Worm (Caenorhabditis elegans) whole organism, L1 larva: ENCODE data around the gene igcm-2.
A peak's percentile ranks its signal among the peaks of the same experiment; 100 is the strongest.

ENCODE experiments used
- C04F5.9 ChIP-seq: sonication (generic microtip); optimal IDR thresholded peaks from 2 replicates; lab custom pipeline; 2016; ENCODE audit warnings: missing genetic modification characterization, missing compliant biosample characterization
- C34B4.2 ChIP-seq: sonication (generic microtip); optimal IDR thresholded peaks from 2 replicates; lab custom pipeline; 2017; ENCODE audit warnings: mild to moderate bottlenecking, missing genetic modification characterization, missing compliant biosample characterization
- aha-1 ChIP-seq: fragments of 150-350 bp; optimal IDR thresholded peaks from 2 replicates; lab custom pipeline; 2014; ENCODE audit warnings: missing biosample characterization, missing genetic modification characterization
- ceh-63 ChIP-seq: fragments of 200-800 bp; sonication (Bioruptor generic); optimal IDR thresholded peaks from 2 replicates; lab custom pipeline; 2018; ENCODE audit warnings: mild to moderate bottlenecking, missing genetic modification characterization, missing compliant biosample characterization
- ceh-8 ChIP-seq: fragments of 200-800 bp; sonication (Bioruptor generic); optimal IDR thresholded peaks from 2 replicates; lab custom pipeline; 2018; ENCODE audit warnings: mild to moderate bottlenecking, missing genetic modification characterization, moderate library complexity, missing compliant biosample characterization
- ceh-88 ChIP-seq: fragments of 200-800 bp; sonication (Bioruptor generic); IDR thresholded peaks from 2 replicates; pipeline ENCODE4 v1.3.6; 2022; ENCODE audit warnings: missing genetic modification characterization, missing compliant biosample characterization
- ces-1 ChIP-seq: fragments of 150-350 bp; optimal IDR thresholded peaks from 2 replicates; lab custom pipeline; 2014; ENCODE audit warnings: missing biosample characterization, missing genetic modification reagents, missing genetic modification characterization
- dpl-1 ChIP-seq, 3 experiments: fragments of 150-350 bp in 2 of 3; sonication (generic microtip) in 1 of 3; optimal IDR thresholded peaks; 2 replicates each; lab custom pipeline; 2014 to 2017; ENCODE audit warnings: missing biosample characterization in 3 of 3, missing genetic modification characterization in 3 of 3, missing genetic modification reagents in 3 of 3
- dsc-1 ChIP-seq: sonication (generic microtip); optimal IDR thresholded peaks from 2 replicates; lab custom pipeline; 2016; ENCODE audit warnings: mild to moderate bottlenecking, missing genetic modification characterization, missing compliant biosample characterization
- egl-13 ChIP-seq: sonication (generic microtip); optimal IDR thresholded peaks from 2 replicates; lab custom pipeline; 2016; ENCODE audit warnings: missing genotype, missing genetic modification reagents, missing genetic modification characterization, missing compliant biosample characterization
- elt-3 ChIP-seq, 6 experiments: fragments of 150-350 bp in 1 of 6; sonication (generic microtip); optimal IDR thresholded peaks; 2 replicates each; lab custom pipeline; 2017 to 2018; ENCODE audit warnings: missing biosample characterization in 6 of 6, missing genetic modification characterization in 6 of 6, inconsistent platforms in 1 of 6
- fkh-10 ChIP-seq: sonication (generic microtip); optimal IDR thresholded peaks from 2 replicates; lab custom pipeline; 2017; ENCODE audit warnings: missing biosample characterization, missing genetic modification reagents, missing genetic modification characterization
- fkh-4 ChIP-seq: sonication (generic microtip); optimal IDR thresholded peaks from 2 replicates; lab custom pipeline; 2016; ENCODE audit warnings: missing compliant biosample characterization, missing genetic modification characterization, borderline replicate concordance
- hlh-17 ChIP-seq: fragments of 200-800 bp; sonication (Bioruptor generic); optimal IDR thresholded peaks from 2 replicates; lab custom pipeline; 2018; ENCODE audit warnings: missing genetic modification characterization, mild to moderate bottlenecking, missing compliant biosample characterization, moderate library complexity, borderline replicate concordance
- hpl-2 ChIP-seq: fragments of 150-350 bp; optimal IDR thresholded peaks from 2 replicates; lab custom pipeline; 2014; ENCODE audit warnings: missing biosample characterization, missing genetic modification reagents, missing genetic modification characterization
- irx-1 ChIP-seq: sonication (generic microtip); optimal IDR thresholded peaks from 2 replicates; lab custom pipeline; 2016; ENCODE audit warnings: missing genetic modification characterization, missing compliant biosample characterization
- lin-13 ChIP-seq: fragments of 150-350 bp; optimal IDR thresholded peaks from 2 replicates; lab custom pipeline; 2014; ENCODE audit warnings: missing biosample characterization, missing genetic modification reagents, missing genetic modification characterization
- lin-14 ChIP-seq: fragments of 200-800 bp; sonication (Bioruptor generic); optimal IDR thresholded peaks from 2 replicates; lab custom pipeline; 2018; ENCODE audit warnings: mild to moderate bottlenecking, missing genetic modification characterization, moderate library complexity, missing compliant biosample characterization
- lin-15B ChIP-seq: fragments of 150-350 bp; sonication (generic microtip); optimal IDR thresholded peaks from 3 replicates; lab custom pipeline; 2014; ENCODE audit warnings: missing biosample characterization, missing genetic modification characterization
- lin-39 ChIP-seq: fragments of 150-350 bp; optimal IDR thresholded peaks from 2 replicates; lab custom pipeline; 2014; ENCODE audit warnings: missing biosample characterization, missing genetic modification reagents, missing genetic modification characterization
- lir-3 ChIP-seq: sonication (generic microtip); optimal IDR thresholded peaks from 2 replicates; lab custom pipeline; 2016; ENCODE audit warnings: mild to moderate bottlenecking, missing genetic modification characterization, moderate library complexity, missing compliant biosample characterization; ENCODE audit not compliant: poor library complexity
- lsy-2 ChIP-seq, 2 experiments: fragments of 150-350 bp; optimal IDR thresholded peaks; 2 replicates each; lab custom pipeline; 2014; ENCODE audit warnings: missing biosample characterization in 2 of 2, missing genetic modification characterization in 2 of 2
- mab-9 ChIP-seq: fragments of 200-800 bp; sonication (Bioruptor generic); IDR thresholded peaks from 2 replicates; pipeline ENCODE4 v1.3.6; 2022; ENCODE audit warnings: missing genetic modification reagents, missing genetic modification characterization, missing compliant biosample characterization
- mef-2 ChIP-seq: fragments of 150-350 bp; optimal IDR thresholded peaks from 2 replicates; lab custom pipeline; 2014; ENCODE audit warnings: missing biosample characterization, missing genetic modification characterization
- nhr-12 ChIP-seq: sonication (generic microtip); optimal IDR thresholded peaks from 2 replicates; lab custom pipeline; 2017; ENCODE audit warnings: missing biosample characterization, missing genetic modification characterization
- nhr-237 ChIP-seq: fragments of 150-350 bp; optimal IDR thresholded peaks from 2 replicates; lab custom pipeline; 2014; ENCODE audit warnings: missing biosample characterization, missing genetic modification characterization
- nhr-28 ChIP-seq: fragments of 150-350 bp; optimal IDR thresholded peaks from 2 replicates; lab custom pipeline; 2014; ENCODE audit warnings: missing biosample characterization, missing genetic modification characterization
- nhr-71 ChIP-seq: sonication (generic microtip); optimal IDR thresholded peaks from 2 replicates; lab custom pipeline; 2016; ENCODE audit warnings: mild to moderate bottlenecking, missing genetic modification characterization, moderate library complexity, missing compliant biosample characterization
- nhr-77 ChIP-seq: fragments of 150-350 bp; optimal IDR thresholded peaks from 2 replicates; lab custom pipeline; 2014; ENCODE audit warnings: missing biosample characterization, missing genetic modification characterization
- nhr-84 ChIP-seq: sonication (generic microtip); optimal IDR thresholded peaks from 2 replicates; lab custom pipeline; 2017; ENCODE audit warnings: missing biosample characterization, missing genetic modification characterization
- nhr-85 ChIP-seq: sonication (generic microtip); peaks from one replicate; lab custom pipeline; 2016; ENCODE audit warnings: missing genetic modification characterization, inconsistent platforms, missing compliant biosample characterization
- nhr-90 ChIP-seq: sonication (generic microtip); optimal IDR thresholded peaks from 2 replicates; lab custom pipeline; 2016; ENCODE audit warnings: mild to moderate bottlenecking, missing genetic modification characterization, missing compliant biosample characterization; ENCODE audit not compliant: poor library complexity
- pag-3 ChIP-seq: sonication (generic microtip); optimal IDR thresholded peaks from 2 replicates; lab custom pipeline; 2017; ENCODE audit warnings: missing genetic modification characterization, mild to moderate bottlenecking, missing compliant biosample characterization, antibody characterized with exemption, borderline replicate concordance; ENCODE audit not compliant: insufficient read depth
- pqm-1 ChIP-seq: sonication (generic microtip); optimal IDR thresholded peaks from 3 replicates; lab custom pipeline; 2017; ENCODE audit warnings: missing biosample characterization, missing genetic modification characterization
- snpc-4 ChIP-seq: fragments of 150-350 bp; optimal IDR thresholded peaks from 2 replicates; lab custom pipeline; 2014; ENCODE audit warnings: missing biosample characterization, missing genetic modification characterization
- snu-23 ChIP-seq: sonication (generic microtip); optimal IDR thresholded peaks from 2 replicates; lab custom pipeline; 2016; ENCODE audit warnings: missing genetic modification characterization, missing compliant biosample characterization
- sox-4 ChIP-seq: sonication (generic microtip); optimal IDR thresholded peaks from 2 replicates; lab custom pipeline; 2016; ENCODE audit warnings: missing genetic modification characterization, missing compliant biosample characterization
- sptf-1 ChIP-seq: fragments of 150-350 bp; optimal IDR thresholded peaks from 2 replicates; lab custom pipeline; 2014; ENCODE audit warnings: missing biosample characterization, missing genetic modification characterization
- unc-130 ChIP-seq: fragments of 150-350 bp; optimal IDR thresholded peaks from 2 replicates; lab custom pipeline; 2017; ENCODE audit warnings: missing biosample characterization, missing genetic modification characterization, inconsistent platforms
- unc-30 ChIP-seq: sonication (generic microtip); optimal IDR thresholded peaks from 2 replicates; lab custom pipeline; 2017; ENCODE audit warnings: missing biosample characterization, missing genetic modification characterization
- unc-62 ChIP-seq: fragments of 150-350 bp; optimal IDR thresholded peaks from 2 replicates; lab custom pipeline; 2014; ENCODE audit warnings: missing biosample characterization, missing genetic modification reagents, missing genetic modification characterization
- vab-15 ChIP-seq: sonication (generic microtip); optimal IDR thresholded peaks from 2 replicates; lab custom pipeline; 2017; ENCODE audit warnings: missing genotype, mild to moderate bottlenecking, missing genetic modification characterization, missing compliant biosample characterization
- zag-1 ChIP-seq: fragments of 150-350 bp; optimal IDR thresholded peaks from 2 replicates; lab custom pipeline; 2014; ENCODE audit warnings: missing biosample characterization, missing genetic modification characterization
- ztf-11 ChIP-seq, 2 experiments: sonication (generic microtip); optimal IDR thresholded peaks; 2 replicates each; lab custom pipeline; 2016 to 2017; ENCODE audit warnings: missing genetic modification characterization in 2 of 2, missing biosample characterization in 1 of 2, missing compliant biosample characterization in 1 of 2

igcm-2 gene

ce11 chrX:6350016-6350415 lies 41.4 kb downstream of the igcm-2 start, which contains the start of gene C03B1.6:
TSS of gene C03B1.6 (plus strand) at chrX:6350316.
- TF ChIP-seq dsc-1 (tag; lab: Kevin White, UChicago), result peak; percentile 7
- no peak for TF ChIP-seq irx-1 (tag; lab: Kevin White, UChicago)

- TF ChIP-seq ceh-63 (GFP tag; lab: Kevin White, UChicago) (no peak), ceh-88 (GFP tag; lab: Robert Waterston, UW) (no peak), nhr-12 (tag; lab: Kevin White, UChicago) (no peak), pag-3 (tag; lab: Kevin White, UChicago) (no peak), pqm-1 (tag; lab: Kevin White, UChicago) (no peak)
Measured at ce11 chrX:6347013-6347412, 44.4 kb downstream of the igcm-2 start, which contains the start of gene C03B1.9. TSS of gene C03B1.9 (minus strand) at chrX:6347113.

- no peak for TF ChIP-seq nhr-84 (tag; lab: Kevin White, UChicago)
- no peak for TF ChIP-seq lin-39 (tag; lab: Kevin White, UChicago)
- no peak for TF ChIP-seq elt-3 (tag; optimal IDR thresholded peaks at IDR 0.05; lab: Kevin White, UChicago)
- no peak for TF ChIP-seq dpl-1 (GFP tag; optimal IDR thresholded peaks at IDR 0.05; lab: Kevin White, UChicago)
- no peak for TF ChIP-seq dsc-1 (tag; lab: Kevin White, UChicago)
- no peak for TF ChIP-seq nhr-28 (tag; lab: Kevin White, UChicago)
- TF ChIP-seq fkh-10, result no peak
- TF ChIP-seq hpl-2 (GFP tag; lab: Kevin White, UChicago), result no peak
- TF ChIP-seq nhr-85, result no peak
- TF ChIP-seq, all 84 proteins: peak for 0
Measured at ce11 chrX:6345785-6346184, 45.6 kb downstream of the igcm-2 start.

ce11 chrX:6341513-6341912 lies 49.9 kb downstream of the igcm-2 start, which contains the start of gene C03B1.7:
TSS of gene C03B1.7 (plus strand) at chrX:6341813.
- TF ChIP-seq irx-1 (tag; lab: Kevin White, UChicago) (no peak), zag-1 (tag; lab: Kevin White, UChicago) (no peak), ceh-8 (GFP tag; lab: Kevin White, UChicago) (no peak), unc-62 (no peak), nhr-90 (tag; lab: Kevin White, UChicago) (no peak), lir-3 (no peak), aha-1 (no peak), nhr-71 (tag; lab: Kevin White, UChicago) (no peak)

ce11 chrX:6338446-6338845 lies 52.9 kb downstream of the igcm-2 start:
- TF ChIP-seq vab-15 (tag; lab: Kevin White, UChicago) (no peak), nhr-77 (tag; lab: Kevin White, UChicago) (no peak), snpc-4 (tag; lab: Kevin White, UChicago) (no peak), nhr-71 (tag; lab: Kevin White, UChicago) (peak; percentile 15), pqm-1 (tag; lab: Kevin White, UChicago) (peak; percentile 20), ceh-8 (GFP tag; lab: Kevin White, UChicago) (no peak), snu-23 (GFP tag; lab: Kevin White, UChicago) (no peak), egl-13 (tag; lab: Kevin White, UChicago) (no peak), nhr-90 (tag; lab: Kevin White, UChicago) (peak; percentile 38), lin-15B (tag; lab: Kevin White, UChicago) (no peak), nhr-237 (no peak), lin-13 (GFP tag; lab: Kevin White, UChicago) (no peak), ztf-11 (tag; optimal IDR thresholded peaks at IDR 0.05; lab: Kevin White, UChicago) (no peak), ceh-88 (GFP tag; lab: Robert Waterston, UW) (no peak), C34B4.2 (tag; lab: Kevin White, UChicago) (no peak), unc-130 (tag; lab: Kevin White, UChicago) (no peak), mef-2 (no peak), fkh-10 (no peak), sptf-1 (no peak), zag-1 (tag; lab: Kevin White, UChicago) (no peak), lsy-2 (tag; optimal IDR thresholded peaks at IDR 0.05; lab: Kevin White, UChicago) (no peak), aha-1 (no peak), fkh-4 (tag; lab: Kevin White, UChicago) (no peak), mab-9 (GFP tag; lab: Robert Waterston, UW) (no peak), lin-14 (GFP tag; lab: Kevin White, UChicago) (no peak), nhr-85 (no peak), sox-4 (tag; lab: Kevin White, UChicago) (no peak), hlh-17 (GFP tag; lab: Kevin White, UChicago) (no peak), C04F5.9 (tag; lab: Kevin White, UChicago) (no peak), unc-30 (tag; lab: Kevin White, UChicago) (no peak), ces-1 (GFP tag; lab: Kevin White, UChicago) (no peak)
